Worm (Caenorhabditis elegans): ENCODE measurements around the gene F13A7.7.

- TF ChIP-seq him-1 (tag; optimal IDR thresholded peaks at IDR 0.05) (no peak), dao-5 (tag; optimal IDR thresholded peaks at IDR 0.05) (no peak)
Measured at ce11 chrV:16429503-16429902, 45.9 kb upstream of the F13A7.7 start, which contains the start of gene F26D2.10.

All from whole organism, L4/young adult.